Worm (Caenorhabditis elegans): Measurements from ENCODE around the gene cpg-18.
A peak's percentile ranks its signal among the peaks of the same experiment; 100 is the strongest.

Gene cpg-18

ce11 chrIV:5778342-5778741 is 43.5 kb downstream of the cpg-18 start (continued):
- TF ChIP-seq lin-39 (tag; optimal IDR thresholded peaks at IDR 0.05) = no peak
- TF ChIP-seq skn-1 (tag; optimal IDR thresholded peaks at IDR 0.05) = no peak
- no peak for TF ChIP-seq F44E2.7 (GFP tag; IDR thresholded peaks at IDR 0.05)
- no peak for TF ChIP-seq aly-2 (tag; optimal IDR thresholded peaks at IDR 0.05)
- no peak for TF ChIP-seq daf-12 (tag; optimal IDR thresholded peaks at IDR 0.05)
- no peak for TF ChIP-seq fos-1 (tag; optimal IDR thresholded peaks at IDR 0.05)
- TF ChIP-seq unc-39 (tag; optimal IDR thresholded peaks at IDR 0.05) = no peak
- no peak for TF ChIP-seq tag-97 (GFP tag; IDR thresholded peaks at IDR 0.05)
- no peak for TF ChIP-seq mdt-29 (GFP tag; IDR thresholded peaks at IDR 0.05)
- TF ChIP-seq Y75B8A.6 (GFP tag; IDR thresholded peaks at IDR 0.05) = no peak
- TF ChIP-seq dpl-1 (GFP tag; optimal IDR thresholded peaks at IDR 0.05) = no peak
- peak; percentile 4 for TF ChIP-seq rbr-2 (tag; optimal IDR thresholded peaks at IDR 0.05)
- no peak for TF ChIP-seq daf-8 (GFP tag; IDR thresholded peaks at IDR 0.05)
- TF ChIP-seq attf-4 (tag; optimal IDR thresholded peaks at IDR 0.05) = no peak
- TF ChIP-seq hif-1 (tag; optimal IDR thresholded peaks at IDR 0.05) = peak in 1 of 2 experiments; percentile 67
- peak; percentile 36 for TF ChIP-seq duxl-1 (tag; optimal IDR thresholded peaks at IDR 0.05; ENCODE audit: poor library complexity)
- no peak for TF ChIP-seq nhr-42 (GFP tag; IDR thresholded peaks at IDR 0.05)
- no peak for TF ChIP-seq tra-1 (GFP tag; IDR thresholded peaks at IDR 0.05)
- TF ChIP-seq Y105C5A.15 (GFP tag; IDR thresholded peaks at IDR 0.05) = no peak
- no peak for TF ChIP-seq dmd-8 (GFP tag; IDR thresholded peaks at IDR 0.05)
- TF ChIP-seq ces-1 (GFP tag; optimal IDR thresholded peaks at IDR 0.05) = no peak
- TF ChIP-seq ceh-32 (tag; optimal IDR thresholded peaks at IDR 0.05; ENCODE audit: poor library complexity) = no peak
- no peak for TF ChIP-seq Y5F2A.4 (GFP tag; optimal IDR thresholded peaks at IDR 0.05)
- TF ChIP-seq saeg-2 (GFP tag; IDR thresholded peaks at IDR 0.05) = no peak
- TF ChIP-seq zip-11 (GFP tag; IDR thresholded peaks at IDR 0.05) = no peak
- TF ChIP-seq aha-1 (tag) = peak; percentile 82
- TF ChIP-seq T20F7.1 (GFP tag; optimal IDR thresholded peaks at IDR 0.05) = no peak
- no peak for TF ChIP-seq lin-15B (tag; optimal IDR thresholded peaks at IDR 0.05)
- TF ChIP-seq set-16 (GFP tag; IDR thresholded peaks at IDR 0.05) = no peak
- no peak for TF ChIP-seq zip-2 (tag; optimal IDR thresholded peaks at IDR 0.05)
- TF ChIP-seq cey-2 (tag; optimal IDR thresholded peaks at IDR 0.05; ENCODE audit: borderline replicate concordance, insufficient read depth) = no peak
- no peak for TF ChIP-seq zfp-2 (tag; optimal IDR thresholded peaks at IDR 0.05)
- TF ChIP-seq egl-43 (GFP tag; IDR thresholded peaks at IDR 0.05) = no peak
- TF ChIP-seq ceh-62 (tag; optimal IDR thresholded peaks at IDR 0.05) = no peak
- peak; percentile 88 for TF ChIP-seq nhr-28 (tag; optimal IDR thresholded peaks at IDR 0.05)
- TF ChIP-seq ZK546.5 (tag; optimal IDR thresholded peaks at IDR 0.05) = no peak
- TF ChIP-seq daf-19 (GFP tag; conservative IDR thresholded peaks at IDR 0.05) = no peak
- TF ChIP-seq mep-1 (tag; optimal IDR thresholded peaks at IDR 0.05) = peak; percentile 11
- no peak for TF ChIP-seq php-3 (GFP tag; IDR thresholded peaks at IDR 0.05)
- no peak for TF ChIP-seq nhr-111 (GFP tag; optimal IDR thresholded peaks at IDR 0.05)
- no peak for TF ChIP-seq ceh-82 (tag; optimal IDR thresholded peaks at IDR 0.05)
- TF ChIP-seq mdl-1 (tag; optimal IDR thresholded peaks at IDR 0.05) = peak in 1 of 2 experiments; percentile 65
- TF ChIP-seq dve-1 (tag; optimal IDR thresholded peaks at IDR 0.05; ENCODE audit: insufficient read depth) = peak; percentile 93
- TF ChIP-seq T26A8.4 (GFP tag; IDR thresholded peaks at IDR 0.05) = no peak
- no peak for TF ChIP-seq lin-38 (GFP tag; IDR thresholded peaks at IDR 0.05)
- no peak for TF ChIP-seq zfp-3 (GFP tag; conservative IDR thresholded peaks at IDR 0.05)
- peak; percentile 75 for TF ChIP-seq nhr-102 (tag; optimal IDR thresholded peaks at IDR 0.05)
- TF ChIP-seq hlh-11 (tag; optimal IDR thresholded peaks at IDR 0.05) = peak; percentile 89
- TF ChIP-seq spr-1 (tag; optimal IDR thresholded peaks at IDR 0.05) = no peak
- TF ChIP-seq snpc-1.2 (GFP tag; IDR thresholded peaks at IDR 0.05) = no peak
- no peak for TF ChIP-seq unc-130 (GFP tag; optimal IDR thresholded peaks at IDR 0.05)
- peak; percentile 38 for TF ChIP-seq mxl-3 (GFP tag; optimal IDR thresholded peaks at IDR 0.05)
- TF ChIP-seq fkh-10 (GFP tag; optimal IDR thresholded peaks at IDR 0.05) = no peak
